Worm (Caenorhabditis elegans) whole organism, L1 larva: ENCODE measurements around the gene T07D4.5.

Experiments used
- C34B4.2 ChIP-seq: sonication (generic microtip); optimal IDR thresholded peaks from 2 replicates; lab custom pipeline; 2017; ENCODE audit warnings: mild to moderate bottlenecking, missing genetic modification characterization, missing compliant biosample characterization
- Y116A8C.19 ChIP-seq: sonication (generic microtip); optimal IDR thresholded peaks from 2 replicates; lab custom pipeline; 2016; ENCODE audit warnings: missing compliant biosample characterization, missing genetic modification characterization, borderline replicate concordance
- ama-1 ChIP-seq: fragments of 150-350 bp; optimal IDR thresholded peaks from 2 replicates; lab custom pipeline; 2014
- ceh-8 ChIP-seq: fragments of 200-800 bp; sonication (Bioruptor generic); optimal IDR thresholded peaks from 2 replicates; lab custom pipeline; 2018; ENCODE audit warnings: mild to moderate bottlenecking, missing genetic modification characterization, moderate library complexity, missing compliant biosample characterization
- ceh-90 ChIP-seq: sonication (generic microtip); optimal IDR thresholded peaks from 2 replicates; lab custom pipeline; 2016; ENCODE audit warnings: missing genetic modification characterization, missing compliant biosample characterization
- ces-1 ChIP-seq: fragments of 150-350 bp; optimal IDR thresholded peaks from 2 replicates; lab custom pipeline; 2014; ENCODE audit warnings: missing biosample characterization, missing genetic modification reagents, missing genetic modification characterization
- dpl-1 ChIP-seq, 3 experiments: fragments of 150-350 bp in 2 of 3; sonication (generic microtip) in 1 of 3; optimal IDR thresholded peaks; 2 replicates each; lab custom pipeline; 2014 to 2017; ENCODE audit warnings: missing biosample characterization in 3 of 3, missing genetic modification characterization in 3 of 3, missing genetic modification reagents in 3 of 3
- dsc-1 ChIP-seq: sonication (generic microtip); optimal IDR thresholded peaks from 2 replicates; lab custom pipeline; 2016; ENCODE audit warnings: mild to moderate bottlenecking, missing genetic modification characterization, missing compliant biosample characterization
- efl-1 ChIP-seq, 4 experiments: fragments of 150-350 bp; optimal IDR thresholded peaks in 3 of 4; peaks in 1 of 4; 1 replicate in 1 of 4; 2 replicates in 3 of 4; lab custom pipeline; 2014; ENCODE audit warnings: missing biosample characterization in 2 of 4, missing genetic modification characterization in 2 of 4, missing genetic modification reagents in 2 of 4
- elt-2 ChIP-seq: sonication (generic microtip); optimal IDR thresholded peaks from 2 replicates; lab custom pipeline; 2016; ENCODE audit warnings: missing genetic modification characterization, mild to moderate bottlenecking, inconsistent platforms, missing compliant biosample characterization, missing genetic modification reagents
- elt-3 ChIP-seq, 6 experiments: fragments of 150-350 bp in 1 of 6; sonication (generic microtip); optimal IDR thresholded peaks; 2 replicates each; lab custom pipeline; 2017 to 2018; ENCODE audit warnings: missing biosample characterization in 6 of 6, missing genetic modification characterization in 6 of 6, inconsistent platforms in 1 of 6
- ets-5 ChIP-seq: fragments of 200-800 bp; sonication (Bioruptor generic); IDR thresholded peaks from 2 replicates; pipeline ENCODE4 v1.3.6; 2022; ENCODE audit warnings: missing genetic modification characterization, missing compliant biosample characterization
- fkh-10 ChIP-seq: sonication (generic microtip); optimal IDR thresholded peaks from 2 replicates; lab custom pipeline; 2017; ENCODE audit warnings: missing biosample characterization, missing genetic modification reagents, missing genetic modification characterization
- fkh-8 ChIP-seq: sonication (generic microtip); optimal IDR thresholded peaks from 2 replicates; lab custom pipeline; 2016; ENCODE audit warnings: mild to moderate bottlenecking, missing genetic modification characterization, missing compliant biosample characterization
- fos-1 ChIP-seq: fragments of 150-350 bp; optimal IDR thresholded peaks from 2 replicates; lab custom pipeline; 2014; ENCODE audit warnings: missing biosample characterization, missing genetic modification characterization
- hpl-2 ChIP-seq: fragments of 150-350 bp; optimal IDR thresholded peaks from 2 replicates; lab custom pipeline; 2014; ENCODE audit warnings: missing biosample characterization, missing genetic modification reagents, missing genetic modification characterization
- irx-1 ChIP-seq: sonication (generic microtip); optimal IDR thresholded peaks from 2 replicates; lab custom pipeline; 2016; ENCODE audit warnings: missing genetic modification characterization, missing compliant biosample characterization
- lin-14 ChIP-seq: fragments of 200-800 bp; sonication (Bioruptor generic); optimal IDR thresholded peaks from 2 replicates; lab custom pipeline; 2018; ENCODE audit warnings: mild to moderate bottlenecking, missing genetic modification characterization, moderate library complexity, missing compliant biosample characterization
- lin-15B ChIP-seq: fragments of 150-350 bp; sonication (generic microtip); optimal IDR thresholded peaks from 3 replicates; lab custom pipeline; 2014; ENCODE audit warnings: missing biosample characterization, missing genetic modification characterization
- lir-3 ChIP-seq: sonication (generic microtip); optimal IDR thresholded peaks from 2 replicates; lab custom pipeline; 2016; ENCODE audit warnings: mild to moderate bottlenecking, missing genetic modification characterization, moderate library complexity, missing compliant biosample characterization; ENCODE audit not compliant: poor library complexity
- lsy-2 ChIP-seq, 2 experiments: fragments of 150-350 bp; optimal IDR thresholded peaks; 2 replicates each; lab custom pipeline; 2014; ENCODE audit warnings: missing biosample characterization in 2 of 2, missing genetic modification characterization in 2 of 2
- mab-9 ChIP-seq: fragments of 200-800 bp; sonication (Bioruptor generic); IDR thresholded peaks from 2 replicates; pipeline ENCODE4 v1.3.6; 2022; ENCODE audit warnings: missing genetic modification reagents, missing genetic modification characterization, missing compliant biosample characterization
- mdl-1 ChIP-seq, 2 experiments: fragments of 150-350 bp; optimal IDR thresholded peaks; 2 replicates each; lab custom pipeline; 2014 to 2017; ENCODE audit warnings: missing biosample characterization in 2 of 2, missing genetic modification characterization in 2 of 2, inconsistent platforms in 1 of 2
- mep-1 ChIP-seq: fragments of 150-350 bp; optimal IDR thresholded peaks from 2 replicates; lab custom pipeline; 2014; ENCODE audit warnings: missing biosample characterization, missing genetic modification characterization
- nhr-11 ChIP-seq: fragments of 150-350 bp; optimal IDR thresholded peaks from 2 replicates; lab custom pipeline; 2014; ENCODE audit warnings: missing biosample characterization, missing genetic modification characterization
- nhr-237 ChIP-seq: fragments of 150-350 bp; optimal IDR thresholded peaks from 2 replicates; lab custom pipeline; 2014; ENCODE audit warnings: missing biosample characterization, missing genetic modification characterization
- nhr-47 ChIP-seq: sonication (generic microtip); optimal IDR thresholded peaks from 2 replicates; lab custom pipeline; 2016; ENCODE audit warnings: mild to moderate bottlenecking, missing genetic modification characterization, moderate library complexity, missing compliant biosample characterization
- nhr-71 ChIP-seq: sonication (generic microtip); optimal IDR thresholded peaks from 2 replicates; lab custom pipeline; 2016; ENCODE audit warnings: mild to moderate bottlenecking, missing genetic modification characterization, moderate library complexity, missing compliant biosample characterization
- nhr-84 ChIP-seq: sonication (generic microtip); optimal IDR thresholded peaks from 2 replicates; lab custom pipeline; 2017; ENCODE audit warnings: missing biosample characterization, missing genetic modification characterization
- pqm-1 ChIP-seq: sonication (generic microtip); optimal IDR thresholded peaks from 3 replicates; lab custom pipeline; 2017; ENCODE audit warnings: missing biosample characterization, missing genetic modification characterization
- rnt-1 ChIP-seq: sonication (generic microtip); optimal IDR thresholded peaks from 2 replicates; lab custom pipeline; 2016; ENCODE audit warnings: mild to moderate bottlenecking, missing genetic modification characterization, moderate library complexity, missing compliant biosample characterization
- skn-1 ChIP-seq: fragments of 150-350 bp; optimal IDR thresholded peaks from 2 replicates; lab custom pipeline; 2014; ENCODE audit warnings: missing biosample characterization, missing genetic modification characterization
- snpc-4 ChIP-seq: fragments of 150-350 bp; optimal IDR thresholded peaks from 2 replicates; lab custom pipeline; 2014; ENCODE audit warnings: missing biosample characterization, missing genetic modification characterization
- sox-4 ChIP-seq: sonication (generic microtip); optimal IDR thresholded peaks from 2 replicates; lab custom pipeline; 2016; ENCODE audit warnings: missing genetic modification characterization, missing compliant biosample characterization
- sup-37 ChIP-seq: fragments of 200-800 bp; sonication (Bioruptor generic); optimal IDR thresholded peaks from 2 replicates; lab custom pipeline; 2018; ENCODE audit warnings: mild to moderate bottlenecking, missing genetic modification characterization, missing compliant biosample characterization
- tbx-2 ChIP-seq: sonication (generic microtip); optimal IDR thresholded peaks from 2 replicates; lab custom pipeline; 2016; ENCODE audit warnings: missing genetic modification characterization, missing compliant biosample characterization
- tlp-1 ChIP-seq: fragments of 150-350 bp; optimal IDR thresholded peaks from 2 replicates; lab custom pipeline; 2014; ENCODE audit warnings: missing biosample characterization, missing genetic modification characterization
- unc-30 ChIP-seq: sonication (generic microtip); optimal IDR thresholded peaks from 2 replicates; lab custom pipeline; 2017; ENCODE audit warnings: missing biosample characterization, missing genetic modification characterization
- unc-62 ChIP-seq: fragments of 150-350 bp; optimal IDR thresholded peaks from 2 replicates; lab custom pipeline; 2014; ENCODE audit warnings: missing biosample characterization, missing genetic modification reagents, missing genetic modification characterization
- vab-15 ChIP-seq: sonication (generic microtip); optimal IDR thresholded peaks from 2 replicates; lab custom pipeline; 2017; ENCODE audit warnings: missing genotype, mild to moderate bottlenecking, missing genetic modification characterization, missing compliant biosample characterization
- xbp-1 ChIP-seq: sonication (generic microtip); optimal IDR thresholded peaks from 2 replicates; lab custom pipeline; 2016; ENCODE audit warnings: missing genetic modification characterization, missing compliant biosample characterization
- zip-4 ChIP-seq: fragments of 200-800 bp; sonication (Bioruptor generic); optimal IDR thresholded peaks from 2 replicates; lab custom pipeline; 2018; ENCODE audit warnings: mild to moderate bottlenecking, missing genetic modification characterization, moderate library complexity, missing compliant biosample characterization
- ztf-11 ChIP-seq, 2 experiments: sonication (generic microtip); optimal IDR thresholded peaks; 2 replicates each; lab custom pipeline; 2016 to 2017; ENCODE audit warnings: missing genetic modification characterization in 2 of 2, missing biosample characterization in 1 of 2, missing compliant biosample characterization in 1 of 2

The T07D4.5 gene

ce11 chrII:8921456-8921855 lies 37.3 kb upstream of the T07D4.5 start:
- TF ChIP-seq efl-1 (optimal IDR thresholded peaks at IDR 0.05; lab: Kevin White, UChicago) (no peak), efl-1 (GFP tag; optimal IDR thresholded peaks at IDR 0.05 in 1 of 2; lab: Kevin White, UChicago) (no peak), tbx-2 (tag; lab: Kevin White, UChicago) (no peak)

ce11 chrII:8920955-8921354 lies 36.8 kb upstream of the T07D4.5 start:
- no peak for TF ChIP-seq C34B4.2 (tag; lab: Kevin White, UChicago)
- TF ChIP-seq lir-3 (tag; lab: Kevin White, UChicago) = no peak
- peak; percentile 11 for TF ChIP-seq lin-14 (GFP tag; lab: Kevin White, UChicago)
- no peak for TF ChIP-seq sup-37

DNA sequence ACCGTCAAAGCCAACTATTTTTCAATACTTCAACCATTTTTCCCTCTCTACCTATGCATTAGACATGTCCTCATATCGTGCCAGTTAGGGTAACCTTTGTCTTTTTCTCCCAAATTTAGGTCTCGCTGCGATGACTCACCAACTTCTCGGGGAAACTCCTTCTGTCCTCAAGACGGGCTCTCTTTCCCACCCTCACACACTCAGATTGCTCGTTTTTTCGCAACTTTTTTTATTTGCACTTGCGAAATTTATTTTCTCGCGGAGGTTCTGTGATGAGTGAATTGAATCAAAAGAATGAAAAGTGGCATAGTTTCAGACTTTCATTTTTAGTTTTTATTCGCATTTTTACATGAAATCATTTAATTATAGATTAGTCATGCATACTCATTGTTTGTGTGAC lies 36.2 kb upstream of the T07D4.5 start:
- TF ChIP-seq skn-1 (tag; lab: Kevin White, UChicago) (peak; percentile 26), lin-14 (GFP tag; lab: Kevin White, UChicago) (peak; percentile 31), fos-1 (tag; lab: Kevin White, UChicago) (peak; percentile 48), irx-1 (no peak)

ce11 chrII:8917339-8917738 lies 33.2 kb upstream of the T07D4.5 start:
- TF ChIP-seq ceh-90 (tag; lab: Kevin White, UChicago) (no peak), elt-3 (tag; optimal IDR thresholded peaks at IDR 0.05; lab: Kevin White, UChicago) (peak in 1 of 6 experiments; percentile 28), elt-2 (peak; percentile 1)
- TF ChIP-seq, all 84 proteins: peak for 2

DNA sequence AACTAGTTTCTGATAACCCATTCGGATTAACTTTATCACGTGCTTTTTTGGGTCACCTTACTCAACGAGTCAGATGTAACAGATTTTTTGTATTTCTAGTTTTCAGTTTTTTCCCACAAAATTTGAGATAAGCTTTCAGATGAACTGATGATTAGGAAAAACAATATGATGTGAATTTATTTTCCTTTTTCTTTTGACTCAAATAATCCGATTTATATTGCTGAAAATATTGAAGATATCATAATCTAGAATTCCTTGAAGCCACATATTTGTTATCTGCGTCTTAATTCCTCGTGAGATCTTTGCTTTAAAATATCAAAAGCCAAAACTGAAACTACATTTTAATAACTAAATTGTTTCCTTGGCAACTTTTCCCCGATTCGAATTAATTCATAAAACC lies 32.5 kb upstream of the T07D4.5 start:
- no peak for TF ChIP-seq dpl-1 (GFP tag; optimal IDR thresholded peaks at IDR 0.05; lab: Kevin White, UChicago)
- peak; percentile 29 for TF ChIP-seq sox-4
- no peak for TF ChIP-seq tlp-1 (tag; lab: Kevin White, UChicago)
- TF ChIP-seq sup-37 = no peak
- TF ChIP-seq pqm-1 = no peak
- no peak for TF ChIP-seq ceh-8 (GFP tag; lab: Kevin White, UChicago)
- peak; percentile 36 for TF ChIP-seq nhr-71 (tag; lab: Kevin White, UChicago)
- TF ChIP-seq vab-15 (tag; lab: Kevin White, UChicago) = no peak
- TF ChIP-seq fkh-8 = peak; percentile 53
- no peak for TF ChIP-seq mab-9 (GFP tag; lab: Robert Waterston, UW)
- TF ChIP-seq xbp-1 (tag; lab: Kevin White, UChicago) = no peak
- no peak for TF ChIP-seq lir-3 (tag; lab: Kevin White, UChicago)
- TF ChIP-seq ztf-11 (tag; optimal IDR thresholded peaks at IDR 0.05; lab: Kevin White, UChicago) = no peak
- TF ChIP-seq mdl-1 (tag; optimal IDR thresholded peaks at IDR 0.05; lab: Kevin White, UChicago) = no peak
- TF ChIP-seq zip-4 (GFP tag; lab: Kevin White, UChicago) = no peak
- TF ChIP-seq fkh-10 = no peak
- TF ChIP-seq dsc-1 (tag; lab: Kevin White, UChicago) = peak; percentile 82
- TF ChIP-seq lsy-2 (tag; optimal IDR thresholded peaks at IDR 0.05; lab: Kevin White, UChicago) = no peak
- no peak for TF ChIP-seq skn-1 (tag; lab: Kevin White, UChicago)
- no peak for TF ChIP-seq snpc-4
- no peak for TF ChIP-seq nhr-237
- no peak for TF ChIP-seq ama-1 (lab: Kevin White, UChicago)
- TF ChIP-seq nhr-47 (tag; lab: Kevin White, UChicago) = peak; percentile 40
- TF ChIP-seq nhr-84 (tag; lab: Kevin White, UChicago) = no peak

- no peak for TF ChIP-seq rnt-1 (tag; lab: Kevin White, UChicago)
- no peak for TF ChIP-seq Y116A8C.19 (tag; lab: Kevin White, UChicago)
- peak; percentile 37 for TF ChIP-seq lin-14 (GFP tag; lab: Kevin White, UChicago)
- no peak for TF ChIP-seq unc-62 (GFP tag; lab: Kevin White, UChicago)
- no peak for TF ChIP-seq sup-37
- TF ChIP-seq fkh-8 = peak; percentile 6
- TF ChIP-seq elt-2 = peak; percentile 10
- TF ChIP-seq lin-15B (tag; lab: Kevin White, UChicago) = no peak
- no peak for TF ChIP-seq ceh-8 (GFP tag; lab: Kevin White, UChicago)
- TF ChIP-seq mep-1 (tag; lab: Kevin White, UChicago) = no peak
- TF ChIP-seq mdl-1 (tag; optimal IDR thresholded peaks at IDR 0.05; lab: Kevin White, UChicago) = no peak
- no peak for TF ChIP-seq nhr-11
- no peak for TF ChIP-seq nhr-71 (tag; lab: Kevin White, UChicago)
- TF ChIP-seq unc-30 = no peak
- no peak for TF ChIP-seq ztf-11 (tag; optimal IDR thresholded peaks at IDR 0.05; lab: Kevin White, UChicago)
- TF ChIP-seq ces-1 (GFP tag; lab: Kevin White, UChicago) = no peak
- no peak for TF ChIP-seq hpl-2 (GFP tag; lab: Kevin White, UChicago)
- TF ChIP-seq ets-5 (GFP tag; lab: Robert Waterston, UW) = no peak
- no peak for TF ChIP-seq zip-4 (GFP tag; lab: Kevin White, UChicago)
Measured at ce11 chrII:8914654-8915053, 30.5 kb upstream of the T07D4.5 start.
